Worm (Caenorhabditis elegans) whole organism, young adult: ENCODE results near the gene F52D2.12.
A peak's percentile ranks its signal among the peaks of the same experiment; 100 is the strongest.

Source experiments
- B0035.1 ChIP-seq: sonication (generic microtip); optimal IDR thresholded peaks from 2 replicates; lab custom pipeline; 2016; ENCODE audit warnings: missing genetic modification characterization, mild to moderate bottlenecking, missing compliant biosample characterization, missing genotype, missing genetic modification reagents
- D2030.7 ChIP-seq: fragments of 200-800 bp; sonication (Bioruptor generic); IDR thresholded peaks from 2 replicates; pipeline ENCODE4 v1.3.6; 2022; ENCODE audit warnings: missing genetic modification reagents, missing genetic modification characterization, missing compliant biosample characterization
- F10E7.11 ChIP-seq: sonication (generic microtip); optimal IDR thresholded peaks from 2 replicates; lab custom pipeline; 2017; ENCODE audit warnings: mild to moderate bottlenecking, missing genetic modification characterization, moderate library complexity, missing compliant biosample characterization
- F22D6.2 ChIP-seq: sonication (generic microtip); optimal IDR thresholded peaks from 2 replicates; lab custom pipeline; 2016; ENCODE audit warnings: mild to moderate bottlenecking, missing genetic modification characterization, missing compliant biosample characterization
- F33H1.4 ChIP-seq: fragments of 200-800 bp; sonication (Bioruptor generic); IDR thresholded peaks from 2 replicates; pipeline ENCODE4 v1.3.6; 2022; ENCODE audit warnings: missing genetic modification reagents, missing genetic modification characterization, missing compliant biosample characterization
- F39B2.1 ChIP-seq: fragments of 200-800 bp; sonication (Bioruptor generic); IDR thresholded peaks from 2 replicates; pipeline ENCODE4 v1.3.6; 2022; ENCODE audit warnings: missing genetic modification reagents, missing genetic modification characterization, missing compliant biosample characterization
- F49E8.2 ChIP-seq: sonication (generic microtip); optimal IDR thresholded peaks from 3 replicates; lab custom pipeline; 2017; ENCODE audit warnings: missing genetic modification characterization, mild to moderate bottlenecking, missing compliant biosample characterization, antibody characterized with exemption, moderate library complexity; ENCODE audit not compliant: insufficient read depth
- Y53F4B.3 ChIP-seq: fragments of 200-800 bp; sonication (Bioruptor generic); IDR thresholded peaks from 2 replicates; pipeline ENCODE4 v1.3.6; 2022; ENCODE audit warnings: missing genetic modification reagents, missing genetic modification characterization, missing compliant biosample characterization
- Y67H2A.10 ChIP-seq: fragments of 200-800 bp; sonication (Bioruptor generic); conservative IDR thresholded peaks from 2 replicates; pipeline ENCODE4 v1.3.6; 2022; ENCODE audit warnings: missing genetic modification reagents, missing genetic modification characterization, missing compliant biosample characterization
- akir-1 ChIP-seq: fragments of 200-800 bp; sonication (Bioruptor generic); optimal IDR thresholded peaks from 2 replicates; lab custom pipeline; 2018; ENCODE audit warnings: mild to moderate bottlenecking, missing genetic modification characterization, moderate library complexity, missing compliant biosample characterization
- aptf-3 ChIP-seq: fragments of 200-800 bp; sonication (Bioruptor generic); IDR thresholded peaks from 2 replicates; pipeline ENCODE4 v1.3.6; 2022; ENCODE audit warnings: missing genetic modification characterization, missing compliant biosample characterization
- bed-2 ChIP-seq: fragments of 200-800 bp; sonication (Bioruptor generic); IDR thresholded peaks from 2 replicates; pipeline ENCODE4 v1.3.6; 2022; ENCODE audit warnings: missing genetic modification reagents, missing genetic modification characterization, missing compliant biosample characterization
- ceh-27 ChIP-seq: fragments of 200-800 bp; sonication (Bioruptor generic); optimal IDR thresholded peaks from 2 replicates; lab custom pipeline; 2018; ENCODE audit warnings: mild to moderate bottlenecking, missing genetic modification characterization, moderate library complexity, missing compliant biosample characterization
- ceh-79 ChIP-seq: sonication (generic microtip); optimal IDR thresholded peaks from 2 replicates; lab custom pipeline; 2017; ENCODE audit warnings: mild to moderate bottlenecking, missing genetic modification characterization, missing compliant biosample characterization
- egl-18 ChIP-seq: fragments of 200-800 bp; sonication (Bioruptor generic); IDR thresholded peaks from 2 replicates; pipeline ENCODE4 v1.3.6; 2022; ENCODE audit warnings: missing genetic modification reagents, missing genetic modification characterization, missing compliant biosample characterization
- egrh-3 ChIP-seq: fragments of 200-800 bp; sonication (Bioruptor generic); IDR thresholded peaks from 2 replicates; pipeline ENCODE4 v1.3.6; 2022; ENCODE audit warnings: missing genetic modification reagents, missing genetic modification characterization, missing compliant biosample characterization
- ekl-4 ChIP-seq: fragments of 200-800 bp; sonication (Bioruptor generic); IDR thresholded peaks from 2 replicates; pipeline ENCODE4 v1.3.6; 2022; ENCODE audit warnings: missing genetic modification reagents, missing genetic modification characterization, missing compliant biosample characterization
- gei-17 ChIP-seq: fragments of 200-800 bp; sonication (Bioruptor generic); optimal IDR thresholded peaks from 2 replicates; lab custom pipeline; 2018; ENCODE audit warnings: mild to moderate bottlenecking, missing genetic modification characterization, missing compliant biosample characterization
- hmg-20 ChIP-seq: fragments of 200-800 bp; sonication (Bioruptor generic); IDR thresholded peaks from 2 replicates; pipeline ENCODE4 v1.3.6; 2022; ENCODE audit warnings: missing genetic modification reagents, missing genetic modification characterization, missing compliant biosample characterization
- hsf-1 ChIP-seq: fragments of 200-800 bp; sonication (Bioruptor generic); IDR thresholded peaks from 2 replicates; pipeline ENCODE4 v1.3.6; 2022; ENCODE audit warnings: missing genetic modification reagents, missing genetic modification characterization, missing compliant biosample characterization
- let-607 ChIP-seq, 2 experiments: fragments of 200-800 bp in 1 of 2; sonication (Bioruptor generic) in 1 of 2; sonication (generic microtip) in 1 of 2; optimal IDR thresholded peaks; 2 replicates each; lab custom pipeline; 2016 to 2018; ENCODE audit warnings: mild to moderate bottlenecking in 2 of 2, missing compliant biosample characterization in 2 of 2, missing genetic modification characterization in 2 of 2, moderate library complexity in 2 of 2, missing genotype in 1 of 2
- lin-26 ChIP-seq: fragments of 200-800 bp; sonication (Bioruptor generic); IDR thresholded peaks from 2 replicates; pipeline ENCODE4 v1.3.6; 2022; ENCODE audit warnings: missing genetic modification reagents, missing genetic modification characterization, missing compliant biosample characterization
- lin-40 ChIP-seq: sonication (generic microtip); optimal IDR thresholded peaks from 2 replicates; lab custom pipeline; 2016; ENCODE audit warnings: missing genetic modification characterization, mild to moderate bottlenecking, missing compliant biosample characterization, missing genotype, missing genetic modification reagents
- lin-54 ChIP-seq: fragments of 200-800 bp; sonication (Bioruptor generic); optimal IDR thresholded peaks from 2 replicates; lab custom pipeline; 2018; ENCODE audit warnings: mild to moderate bottlenecking, missing genetic modification characterization, missing compliant biosample characterization
- lsl-1 ChIP-seq: fragments of 200-800 bp; sonication (Bioruptor generic); optimal IDR thresholded peaks from 2 replicates; lab custom pipeline; 2018; ENCODE audit warnings: mild to moderate bottlenecking, missing genetic modification characterization, moderate library complexity, missing compliant biosample characterization
- madf-3 ChIP-seq: fragments of 200-800 bp; sonication (Bioruptor generic); IDR thresholded peaks from 2 replicates; pipeline ENCODE4 v1.3.6; 2022; ENCODE audit warnings: missing genetic modification reagents, missing genetic modification characterization, missing compliant biosample characterization
- madf-6 ChIP-seq: fragments of 200-800 bp; sonication (Bioruptor generic); IDR thresholded peaks from 2 replicates; pipeline ENCODE4 v1.3.6; 2022; ENCODE audit warnings: missing genetic modification reagents, missing genetic modification characterization, missing compliant biosample characterization
- madf-8 ChIP-seq: fragments of 200-800 bp; sonication (Bioruptor generic); conservative IDR thresholded peaks from 2 replicates; pipeline ENCODE4 v1.3.6; 2022; ENCODE audit warnings: missing genetic modification reagents, missing genetic modification characterization, missing compliant biosample characterization
- mcd-1 ChIP-seq: fragments of 200-800 bp; sonication (Bioruptor generic); IDR thresholded peaks from 2 replicates; pipeline ENCODE4 v1.3.6; 2022; ENCODE audit warnings: missing genetic modification reagents, missing genetic modification characterization, missing compliant biosample characterization
- mel-28 ChIP-seq: sonication (generic microtip); optimal IDR thresholded peaks from 2 replicates; lab custom pipeline; 2016; ENCODE audit warnings: borderline replicate concordance, mild to moderate bottlenecking, missing genetic modification characterization, missing compliant biosample characterization
- mes-4 ChIP-seq: sonication (generic microtip); optimal IDR thresholded peaks from 2 replicates; lab custom pipeline; 2016; ENCODE audit warnings: missing genotype, missing genetic modification characterization, missing compliant biosample characterization
- nfyb-1 ChIP-seq: fragments of 200-800 bp; sonication (Bioruptor generic); IDR thresholded peaks from 2 replicates; pipeline ENCODE4 v1.3.6; 2022; ENCODE audit warnings: missing genetic modification reagents, missing genetic modification characterization, missing compliant biosample characterization
- nhr-120 ChIP-seq: fragments of 200-800 bp; sonication (Bioruptor generic); IDR thresholded peaks from 2 replicates; pipeline ENCODE4 v1.3.6; 2022; ENCODE audit warnings: missing genetic modification characterization, missing compliant biosample characterization
- nhr-80 ChIP-seq: sonication (generic microtip); optimal IDR thresholded peaks from 2 replicates; lab custom pipeline; 2016; ENCODE audit warnings: missing genetic modification characterization, missing compliant biosample characterization
- nhr-90 ChIP-seq: sonication (generic microtip); optimal IDR thresholded peaks from 2 replicates; lab custom pipeline; 2016; ENCODE audit warnings: missing genotype, mild to moderate bottlenecking, missing genetic modification characterization, missing compliant biosample characterization
- repo-1 ChIP-seq: sonication (generic microtip); optimal IDR thresholded peaks from 2 replicates; lab custom pipeline; 2017; ENCODE audit warnings: mild to moderate bottlenecking, missing genetic modification characterization, missing compliant biosample characterization
- sdz-38 ChIP-seq: sonication (generic microtip); optimal IDR thresholded peaks from 2 replicates; lab custom pipeline; 2016; ENCODE audit warnings: missing genotype, missing genetic modification characterization, missing compliant biosample characterization
- snpc-3.4 ChIP-seq: sonication (generic microtip); optimal IDR thresholded peaks from 2 replicates; lab custom pipeline; 2017; ENCODE audit warnings: missing genetic modification characterization, mild to moderate bottlenecking, missing compliant biosample characterization, antibody characterized with exemption, moderate library complexity, missing genotype, missing genetic modification reagents
- snpc-4 ChIP-seq, 5 experiments: fragments of 150-350 bp in 1 of 5; sonication (generic microtip) in 4 of 5; optimal IDR thresholded peaks; 2 replicates each; lab custom pipeline; 2014 to 2018; ENCODE audit warnings: missing genetic modification characterization in 5 of 5, missing biosample characterization in 3 of 5, antibody characterized with exemption in 2 of 5, mild to moderate bottlenecking in 2 of 5, missing compliant biosample characterization in 2 of 5, missing genotype in 2 of 5, moderate library complexity in 2 of 5, missing genetic modification reagents in 1 of 5
- tbp1 ChIP-seq: fragments of 200-800 bp; sonication (Bioruptor generic); optimal IDR thresholded peaks from 2 replicates; lab custom pipeline; 2018; ENCODE audit warnings: mild to moderate bottlenecking, missing genetic modification characterization, missing compliant biosample characterization
- tlf-1 ChIP-seq: fragments of 200-800 bp; sonication (Bioruptor generic); optimal IDR thresholded peaks from 2 replicates; lab custom pipeline; 2018; ENCODE audit warnings: mild to moderate bottlenecking, missing genetic modification characterization, missing compliant biosample characterization
- xnd-1 ChIP-seq: sonication (generic microtip); optimal IDR thresholded peaks from 2 replicates; lab custom pipeline; 2016; ENCODE audit warnings: missing genotype, missing genetic modification reagents, missing genetic modification characterization, missing compliant biosample characterization
- zfh-2 ChIP-seq: fragments of 200-800 bp; sonication (Bioruptor generic); conservative IDR thresholded peaks from 2 replicates; pipeline ENCODE4 v1.3.6; 2022; ENCODE audit warnings: missing genetic modification reagents, missing genetic modification characterization, missing compliant biosample characterization
- ztf-18 ChIP-seq: sonication (generic microtip); optimal IDR thresholded peaks from 2 replicates; lab custom pipeline; 2016; ENCODE audit warnings: missing genotype, mild to moderate bottlenecking, missing genetic modification characterization, missing compliant biosample characterization
- ztf-26 ChIP-seq: sonication (generic microtip); optimal IDR thresholded peaks from 2 replicates; lab custom pipeline; 2017; ENCODE audit warnings: missing genetic modification characterization, missing compliant biosample characterization
- ztf-28 ChIP-seq: fragments of 200-800 bp; sonication (Bioruptor generic); IDR thresholded peaks from 2 replicates; pipeline ENCODE4 v1.3.6; 2022; ENCODE audit warnings: missing genetic modification reagents, missing genetic modification characterization, missing compliant biosample characterization
- ztf-3 ChIP-seq: fragments of 200-800 bp; sonication (Bioruptor generic); optimal IDR thresholded peaks from 2 replicates; lab custom pipeline; 2018; ENCODE audit warnings: mild to moderate bottlenecking, missing genetic modification characterization, missing compliant biosample characterization

Gene F52D2.12

DNA sequence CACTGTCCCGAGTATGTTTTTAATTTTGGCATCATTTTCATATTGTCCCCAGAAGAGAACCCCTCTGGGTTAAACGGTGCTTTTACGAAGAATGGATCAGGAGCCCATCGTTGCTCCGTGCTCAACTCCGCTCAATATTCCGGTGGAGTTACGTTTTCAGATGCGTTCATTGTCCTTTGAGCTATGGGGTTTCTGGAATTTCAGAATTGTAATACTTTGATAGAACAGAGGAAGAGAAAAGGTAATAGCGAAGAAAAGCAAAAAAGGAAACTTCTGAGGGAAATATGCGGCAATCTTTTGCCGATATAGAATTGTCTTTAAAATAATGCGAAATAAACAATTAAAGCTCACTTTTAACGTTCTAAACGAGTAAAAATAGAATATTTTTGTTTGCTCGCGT is 20.1 kb downstream of the F52D2.12 start, which contains the start of gene Y40A1A.3:
Y40A1A.3 (minus strand) TSS at position 101 of the 400 bp plus-strand sequence.
- no peak for TF ChIP-seq hsf-1
- no peak for TF ChIP-seq ceh-79
- no peak for TF ChIP-seq nhr-120 (GFP tag; lab: Robert Waterston, UW)
- no peak for TF ChIP-seq nhr-80
- no peak for TF ChIP-seq hmg-20 (GFP tag; lab: Robert Waterston, UW)
- no peak for TF ChIP-seq B0035.1 (tag; lab: Kevin White, UChicago)
- TF ChIP-seq repo-1 (tag; lab: Kevin White, UChicago) = no peak
- no peak for TF ChIP-seq nhr-90 (tag; lab: Kevin White, UChicago)
- TF ChIP-seq ztf-3 (GFP tag; lab: Kevin White, UChicago) = no peak
- TF ChIP-seq snpc-3.4 (tag; lab: Kevin White, UChicago) = no peak
- TF ChIP-seq lin-54 (GFP tag; lab: Kevin White, UChicago) = no peak
- TF ChIP-seq F39B2.1 = no peak
- no peak for TF ChIP-seq tlf-1 (GFP tag; lab: Kevin White, UChicago)
- TF ChIP-seq bed-2 (GFP tag; lab: Robert Waterston, UW) = no peak
- TF ChIP-seq let-607 (tag; optimal IDR thresholded peaks at IDR 0.05; lab: Kevin White, UChicago) = no peak
- no peak for TF ChIP-seq zfh-2 (GFP tag; lab: Robert Waterston, UW)
- no peak for TF ChIP-seq mcd-1 (GFP tag; lab: Robert Waterston, UW)
- no peak for TF ChIP-seq nfyb-1
- no peak for TF ChIP-seq mes-4 (tag; lab: Kevin White, UChicago)
- TF ChIP-seq Y53F4B.3 (GFP tag; lab: Robert Waterston, UW) = no peak
- TF ChIP-seq, all 124 proteins: peak for 0

DNA sequence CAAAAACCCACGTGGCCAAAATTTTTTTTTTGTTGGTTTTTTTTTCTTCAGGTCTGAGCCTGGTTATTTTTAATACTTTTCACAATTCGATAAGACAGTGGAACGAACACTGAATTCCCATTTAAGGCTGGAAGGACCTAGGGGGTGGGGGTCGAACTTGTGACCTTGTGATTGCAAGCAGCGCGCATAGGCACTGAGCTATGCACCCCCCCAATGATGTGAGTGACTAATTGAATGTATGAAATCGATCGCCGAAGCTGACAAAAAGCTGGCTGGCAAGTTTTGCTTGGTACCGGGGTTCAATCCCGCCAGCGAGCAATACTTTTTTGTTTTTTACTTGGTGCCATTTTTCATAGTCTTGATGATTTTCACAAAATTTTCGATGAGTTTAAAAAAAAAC is 21.0 kb downstream of the F52D2.12 start:
- TF ChIP-seq sdz-38 (no peak), D2030.7 (GFP tag; lab: Robert Waterston, UW) (peak; percentile 55), ztf-28 (GFP tag; lab: Robert Waterston, UW) (no peak), tbp1 (GFP tag; lab: Kevin White, UChicago) (peak; percentile 75), madf-6 (peak; percentile 37), xnd-1 (tag; lab: Kevin White, UChicago) (no peak), ztf-18 (tag; lab: Kevin White, UChicago) (no peak), madf-3 (GFP tag; lab: Robert Waterston, UW) (no peak), lsl-1 (GFP tag; lab: Kevin White, UChicago) (no peak), ekl-4 (GFP tag; lab: Robert Waterston, UW) (no peak), snpc-4 (GFP tag; optimal IDR thresholded peaks at IDR 0.05; lab: Kevin White, UChicago) (no peak), snpc-4 (tag; optimal IDR thresholded peaks at IDR 0.05; lab: Kevin White, UChicago) (no peak), lin-26 (0 out of 2 replicates have a peak, but pooled peaks have one; percentile 33), akir-1 (GFP tag; lab: Kevin White, UChicago) (no peak), Y67H2A.10 (GFP tag; lab: Robert Waterston, UW) (no peak), F22D6.2 (no peak), mel-28 (tag; lab: Kevin White, UChicago) (no peak), gei-17 (GFP tag; lab: Kevin White, UChicago) (no peak), egl-18 (GFP tag; lab: Robert Waterston, UW) (no peak), F33H1.4 (GFP tag; lab: Robert Waterston, UW) (no peak), egrh-3 (GFP tag; lab: Robert Waterston, UW) (no peak), ceh-27 (no peak), Y53F4B.3 (GFP tag; lab: Robert Waterston, UW) (no peak), F10E7.11 (tag; lab: Kevin White, UChicago) (no peak), ztf-26 (tag; lab: Kevin White, UChicago) (no peak), madf-8 (GFP tag; lab: Robert Waterston, UW) (no peak; the same call in 1 of the 2 replicates), F39B2.1 (no peak), aptf-3 (no peak), lin-40 (no peak), F49E8.2 (tag; lab: Kevin White, UChicago) (no peak)
